Fruit fly (Drosophila melanogaster) S2 (cell line): Measurements from ENCODE around the gene beat-IIIa.

ENCODE experiments used
- CG8478 ChIP-seq: fragments of >200 bp; optimal IDR thresholded peaks from 2 replicates; lab custom pipeline; 2018
- CTCF ChIP-seq, 2 experiments: fragments of >200 bp; optimal IDR thresholded peaks; 2 replicates each; lab custom pipeline; 2018

DNA sequence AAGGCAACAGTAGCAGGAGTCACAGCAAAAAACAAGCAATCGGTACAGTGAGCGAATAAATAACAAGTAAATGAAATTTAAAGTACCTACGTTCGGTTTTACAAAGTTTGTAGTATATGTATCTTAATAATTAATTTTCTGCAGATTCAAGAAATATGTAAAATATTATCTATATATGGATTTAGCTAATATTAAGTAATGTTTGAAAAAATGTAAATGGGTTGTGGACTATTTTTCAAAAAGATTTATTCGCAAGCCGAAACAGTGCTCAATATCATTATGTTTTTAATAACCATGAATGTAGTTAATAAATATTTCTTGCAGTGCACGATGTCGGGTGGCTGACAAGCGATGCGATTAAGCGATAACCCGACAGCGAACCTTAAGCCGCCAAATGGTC, 76.2 kb downstream of the beat-IIIa start:
- TF ChIP-seq CG8478 = no peak
- TF ChIP-seq CTCF (optimal IDR thresholded peaks at IDR 0.05; lab: Kevin White, UChicago) = no peak
